Worm (Caenorhabditis elegans): ENCODE data around the gene Y39H10B.3.

ce11 chrV:3670499-3670898 is at the start of gene Y39H10B.3:
- TF ChIP-seq scrt-1 (GFP tag; IDR thresholded peaks at IDR 0.05) (no peak), flt-1 (GFP tag; IDR thresholded peaks at IDR 0.05) (no peak), ama-1 (optimal IDR thresholded peaks at IDR 0.05) (no peak), tbx-11 (GFP tag; IDR thresholded peaks at IDR 0.05) (no peak), F13C5.2 (tag; optimal IDR thresholded peaks at IDR 0.05) (no peak), hmg-4 (GFP tag; optimal IDR thresholded peaks at IDR 0.05) (no peak), tra-4 (tag; optimal IDR thresholded peaks at IDR 0.05) (no peak), tbx-37 (GFP tag; conservative IDR thresholded peaks at IDR 0.05) (no peak), aly-1 (tag; optimal IDR thresholded peaks at IDR 0.05) (no peak), sea-1 (GFP tag; conservative IDR thresholded peaks at IDR 0.05) (no peak)
